Worm (Caenorhabditis elegans): ENCODE data around the gene C27D6.1.
A peak's percentile ranks its signal among the peaks of the same experiment; 100 is the strongest.

DNA sequence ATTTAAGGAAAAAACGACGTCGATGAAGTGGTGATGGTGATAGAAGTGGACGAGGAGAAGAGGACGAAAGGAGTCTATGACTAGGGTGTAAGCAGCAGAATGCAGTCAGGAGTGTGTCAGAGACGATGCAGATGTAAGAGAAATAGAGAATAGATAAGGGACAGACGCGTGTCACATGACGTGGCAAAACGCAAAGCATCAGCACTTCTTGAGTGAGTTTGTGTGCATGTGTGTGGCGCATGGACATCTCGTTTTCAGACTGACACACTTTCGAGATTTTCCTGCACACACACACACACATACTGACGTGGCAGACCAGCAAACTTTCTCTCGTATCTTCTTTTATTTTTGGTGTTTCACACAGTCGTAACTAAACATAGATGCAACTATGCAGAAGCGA lies 9.9 kb downstream of the C27D6.1 start:
- TF ChIP-seq snpc-4 (tag; optimal IDR thresholded peaks at IDR 0.05) (peak; percentile 20), nhr-11 (tag; optimal IDR thresholded peaks at IDR 0.05) (no peak), lin-15B (tag; optimal IDR thresholded peaks at IDR 0.05) (no peak), lin-39 (tag; optimal IDR thresholded peaks at IDR 0.05) (peak; percentile 30)

Measured in whole organism, L3 larva.